Worm (Caenorhabditis elegans) whole organism, L3 larva: ENCODE results near the gene Y57A10B.6.

ENCODE experiments used
- ceh-82 ChIP-seq: fragments of 150-350 bp; optimal IDR thresholded peaks from 2 replicates; lab custom pipeline; 2014; ENCODE audit warnings: missing biosample characterization, missing genetic modification characterization
- elt-1 ChIP-seq: fragments of 150-350 bp; optimal IDR thresholded peaks from 2 replicates; lab custom pipeline; 2014; ENCODE audit warnings: missing biosample characterization, missing genetic modification characterization
- elt-3 ChIP-seq, 3 experiments: fragments of 150-350 bp in 1 of 3; sonication (generic microtip) in 2 of 3; optimal IDR thresholded peaks; 2 replicates in 2 of 3; 4 replicates in 1 of 3; lab custom pipeline; 2014 to 2017; ENCODE audit warnings: missing biosample characterization in 3 of 3, missing genetic modification characterization in 3 of 3
- fkh-10 ChIP-seq: sonication (generic microtip); optimal IDR thresholded peaks from 2 replicates; lab custom pipeline; 2017; ENCODE audit warnings: missing biosample characterization, missing genetic modification reagents, missing genetic modification characterization
- lin-15B ChIP-seq: fragments of 150-350 bp; optimal IDR thresholded peaks from 2 replicates; lab custom pipeline; 2014; ENCODE audit warnings: missing biosample characterization, missing genetic modification characterization
- mdl-1 ChIP-seq: fragments of 150-350 bp; optimal IDR thresholded peaks from 2 replicates; lab custom pipeline; 2014; ENCODE audit warnings: missing biosample characterization, missing genetic modification characterization
- nhr-12 ChIP-seq: fragments of 150-350 bp; optimal IDR thresholded peaks from 2 replicates; lab custom pipeline; 2014; ENCODE audit warnings: missing biosample characterization, missing genetic modification characterization
- pha-4 ChIP-seq: fragments of 150-350 bp; optimal IDR thresholded peaks from 2 replicates; lab custom pipeline; 2014; ENCODE audit warnings: missing biosample characterization, missing genetic modification reagents, missing genetic modification characterization
- unc-39 ChIP-seq: sonication (generic microtip); optimal IDR thresholded peaks from 4 replicates; lab custom pipeline; 2017; ENCODE audit warnings: missing biosample characterization, missing genetic modification characterization
- ztf-4 ChIP-seq: fragments of 150-350 bp; optimal IDR thresholded peaks from 2 replicates; lab custom pipeline; 2014; ENCODE audit warnings: missing biosample characterization, missing genetic modification characterization

ce11 chrII:12349866-12350265 lies 40.0 kb upstream of the Y57A10B.6 start:
- TF ChIP-seq ztf-4 (no peak), nhr-12 (tag; lab: Kevin White, UChicago) (no peak), mdl-1 (tag; lab: Kevin White, UChicago) (no peak), unc-39 (tag; lab: Kevin White, UChicago) (no peak), ceh-82 (tag; lab: Kevin White, UChicago) (no peak), elt-1 (tag; lab: Kevin White, UChicago) (no peak), lin-15B (no peak), elt-3 (tag; optimal IDR thresholded peaks at IDR 0.05; lab: Kevin White, UChicago) (no peak), pha-4 (tag; lab: Kevin White, UChicago) (peak; percentile 81), fkh-10 (no peak)
